Fruit fly (Drosophila melanogaster) ovary, adult (tissue): Measurements from ENCODE around the gene CG44532.

Experiments
- CG17801 ChIP-seq: fragments of 200-800 bp; optimal IDR thresholded peaks from 2 replicates; lab custom pipeline; 2019; ENCODE audit warnings: missing biosample characterization, mild to moderate bottlenecking, missing genetic modification characterization, moderate library complexity; ENCODE audit not compliant: partially characterized antibody

The CG44532 gene

DNA sequence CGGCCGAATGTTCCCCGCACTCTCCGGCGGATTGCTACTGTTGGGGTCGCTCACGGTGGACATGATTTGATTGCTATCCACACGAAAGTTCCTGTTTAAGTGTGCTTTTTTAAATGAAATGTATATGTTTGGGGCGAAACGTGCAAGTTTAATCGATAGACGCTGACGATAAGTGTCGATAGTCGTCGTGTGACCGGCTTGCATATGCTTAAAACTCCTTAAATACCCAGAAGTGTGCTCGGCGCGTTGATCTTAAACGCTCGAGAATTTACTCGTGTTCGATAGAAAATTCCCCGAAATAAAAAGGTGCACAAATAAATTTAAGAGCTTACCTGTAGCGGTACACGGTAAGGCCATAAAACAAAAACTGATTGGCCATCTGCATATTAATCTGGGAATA, at the start of gene CG44532, which contains the start of gene Zpr1:
Gene CG44532 (plus strand): TSS at position 181 of the 400 bp plus-strand sequence.
Gene Zpr1 (minus strand): TSS at position 179 of the 400 bp plus-strand sequence.
- no peak for TF ChIP-seq CG17801 (GFP tag; lab: Kevin White, UChicago)

DNA sequence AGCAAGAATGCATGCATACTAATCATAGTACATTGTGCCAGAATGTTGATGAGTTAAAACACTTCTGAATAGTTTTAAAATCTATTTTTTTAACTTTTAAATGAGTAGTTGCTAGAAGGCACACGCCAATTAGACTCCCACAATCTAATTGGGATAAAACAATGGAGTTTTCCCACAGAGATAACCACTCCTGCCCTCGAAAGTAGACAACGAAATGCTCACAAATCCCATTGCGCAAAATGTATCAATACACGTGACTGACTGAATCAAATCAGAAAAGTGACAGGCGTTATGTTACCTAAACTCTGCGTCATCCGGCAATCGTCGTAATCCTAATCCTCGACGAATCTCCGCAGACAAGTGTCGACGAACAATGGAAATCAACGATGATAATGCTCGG, 44.1 kb upstream of the CG44532 start:
- TF ChIP-seq CG17801 (GFP tag; lab: Kevin White, UChicago) = no peak

DNA sequence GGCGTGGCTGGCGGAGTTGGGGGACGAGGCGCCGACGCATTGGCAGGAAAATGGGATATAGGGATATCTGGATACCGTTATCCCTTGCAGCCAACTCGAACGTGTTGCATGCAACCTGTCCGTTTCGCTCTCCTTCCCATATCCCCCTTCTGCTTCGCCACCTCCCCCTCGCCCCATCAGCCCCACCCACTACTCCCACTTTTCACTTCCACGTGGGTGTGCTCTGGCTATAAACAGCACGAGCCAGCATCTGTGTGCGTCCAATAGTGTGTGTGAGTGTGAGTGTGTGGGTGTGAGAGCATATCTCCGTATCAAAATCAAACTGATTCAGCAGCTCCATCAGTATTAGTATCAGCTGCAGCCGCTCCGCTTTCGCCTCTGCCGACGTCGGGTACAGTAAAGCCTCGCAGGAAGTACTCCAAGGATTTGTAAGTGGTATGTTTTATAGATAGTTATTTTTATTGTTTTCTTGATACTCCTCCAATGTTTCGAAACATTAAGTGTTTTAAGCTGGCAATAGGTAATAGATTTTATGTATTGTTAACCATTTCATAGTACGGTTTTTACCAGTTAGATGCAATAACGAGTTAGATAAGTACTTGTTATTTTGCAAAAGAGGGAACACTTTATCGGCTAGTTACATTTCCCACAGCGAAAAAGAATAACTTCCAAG, 42.8 kb upstream of the CG44532 start:
- no peak for TF ChIP-seq CG17801 (GFP tag; lab: Kevin White, UChicago)

DNA sequence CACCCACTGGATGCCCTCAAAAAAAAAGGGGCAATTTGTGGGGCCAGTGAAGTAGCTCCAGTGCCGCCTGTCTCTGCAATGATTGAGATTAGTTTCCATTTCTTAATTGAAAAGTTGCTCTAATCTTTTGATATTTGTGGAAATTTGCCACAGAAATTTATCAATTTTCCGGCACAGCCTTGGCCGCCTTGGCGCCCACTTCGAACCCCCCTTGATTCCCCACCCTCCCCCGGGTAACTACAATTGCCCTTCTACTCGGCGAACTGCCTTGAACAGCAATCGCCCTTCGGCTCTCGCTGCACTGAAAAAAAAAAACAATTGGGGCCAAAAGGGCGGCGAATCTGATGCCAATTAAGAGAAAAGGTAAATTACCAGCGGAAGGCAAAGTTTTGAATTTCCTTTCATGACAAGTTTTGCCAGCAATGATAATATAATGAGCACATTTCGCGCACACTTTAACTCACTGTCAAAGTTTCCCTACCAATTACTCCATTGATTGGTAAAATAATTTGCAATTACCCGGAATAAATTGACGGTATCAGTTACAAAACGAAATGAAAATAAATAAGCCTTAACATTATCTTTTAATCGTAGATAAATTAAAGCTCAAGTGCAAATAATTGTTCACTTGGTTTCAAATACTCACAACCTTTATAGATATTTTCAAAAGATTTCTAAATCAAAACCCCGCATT, 42.1 kb upstream of the CG44532 start:
- no peak for TF ChIP-seq CG17801 (GFP tag; lab: Kevin White, UChicago)

DNA sequence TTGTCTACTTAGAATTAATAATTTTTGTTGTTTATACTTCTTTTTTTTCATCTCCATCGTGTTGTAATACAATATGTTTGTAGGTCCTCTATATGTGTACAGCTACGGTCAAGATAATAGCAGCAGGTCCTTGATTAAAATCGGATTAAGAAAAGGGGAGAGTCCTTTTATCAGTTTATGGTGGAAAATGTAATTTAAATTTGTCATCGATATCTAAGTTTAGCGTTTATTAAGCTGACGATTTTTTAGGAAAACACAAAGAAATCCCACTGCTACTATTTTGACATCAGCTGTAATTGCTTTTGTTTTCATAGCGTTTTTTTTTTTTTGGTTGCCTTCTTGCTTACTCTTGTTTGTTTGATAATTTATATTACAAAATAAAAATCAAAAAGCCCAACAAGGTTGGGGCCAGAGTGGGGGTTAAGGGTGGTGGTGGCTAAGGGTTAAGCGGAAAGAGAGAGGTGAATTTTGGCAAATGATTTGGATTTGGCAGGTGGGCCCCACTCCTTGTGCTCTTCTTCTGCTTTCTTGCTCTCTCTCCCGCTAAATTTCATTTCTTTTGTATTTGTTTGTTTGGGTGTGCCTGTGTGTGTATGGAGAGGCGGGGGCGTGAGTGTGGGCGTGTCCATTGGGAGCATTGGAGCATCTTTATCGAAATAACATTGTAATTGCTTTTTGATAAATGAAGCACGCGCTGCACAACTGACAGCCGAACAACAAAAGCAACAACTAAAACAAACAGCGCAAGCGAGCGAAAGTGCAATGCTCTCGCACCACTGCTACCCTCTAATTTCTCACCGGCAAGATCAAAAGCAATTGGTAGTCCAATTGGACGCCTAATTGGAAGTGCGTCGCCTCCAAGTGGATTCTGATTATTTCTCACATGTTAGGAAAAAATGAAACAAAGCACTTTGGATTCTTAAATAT, 40.8 kb upstream of the CG44532 start:
- TF ChIP-seq CG17801 (GFP tag; lab: Kevin White, UChicago) = peak; percentile 54

DNA sequence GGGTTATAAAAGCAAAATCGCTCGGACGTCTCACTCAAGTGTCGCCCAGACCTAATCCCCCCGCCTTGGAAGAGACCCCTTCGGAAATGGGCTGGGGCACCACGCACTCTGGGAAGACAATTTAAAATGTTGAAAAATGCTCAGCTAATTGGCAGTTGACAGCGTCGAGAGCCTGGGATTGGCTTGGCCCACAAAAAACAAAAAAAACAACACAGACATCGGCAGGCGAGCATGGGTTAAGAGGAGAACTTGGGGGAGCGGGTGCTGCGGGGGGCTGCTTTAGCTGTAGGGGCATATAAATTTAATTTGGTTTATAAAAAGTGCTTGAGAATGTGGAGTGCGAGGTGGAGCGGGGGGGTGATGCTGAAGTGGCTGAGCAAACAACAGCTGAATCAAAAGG, 39.4 kb upstream of the CG44532 start:
- no peak for TF ChIP-seq CG17801 (GFP tag; lab: Kevin White, UChicago)

DNA sequence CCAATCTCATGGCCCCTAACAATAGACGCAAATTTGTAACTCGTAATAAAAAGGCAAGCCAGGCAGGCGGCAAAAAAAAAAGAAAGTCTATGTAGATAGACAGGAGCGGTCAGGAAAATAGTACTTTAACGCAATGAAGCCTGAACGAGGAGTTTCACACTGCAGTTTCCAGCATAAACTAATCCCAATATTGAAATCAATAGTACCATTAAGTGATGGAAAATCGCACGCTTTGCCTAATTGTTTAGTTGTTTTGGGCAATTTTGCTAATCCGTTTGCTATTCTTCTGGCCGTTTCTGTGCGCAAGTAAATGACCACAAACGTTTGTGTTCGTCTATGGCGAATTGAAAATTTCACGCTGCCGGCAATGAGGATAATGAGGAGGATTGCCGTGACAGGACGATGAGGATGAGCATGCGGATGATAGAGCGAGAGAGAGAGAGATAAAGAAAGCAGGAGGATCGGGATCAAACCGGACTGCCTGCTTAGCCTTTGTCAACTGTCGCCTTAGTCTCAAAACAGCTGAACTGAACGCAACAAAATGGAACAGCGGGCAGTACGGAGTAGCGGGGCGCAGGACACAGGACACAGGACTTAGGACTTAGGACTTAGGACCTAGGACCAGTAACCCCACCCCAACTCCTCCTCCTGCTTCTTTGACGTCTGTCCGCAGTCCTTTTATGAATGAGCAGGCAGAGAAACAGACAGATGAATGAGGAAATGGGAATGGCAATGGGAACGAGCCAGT, 34.5 kb upstream of the CG44532 start:
- TF ChIP-seq CG17801 (GFP tag; lab: Kevin White, UChicago) = no peak

DNA sequence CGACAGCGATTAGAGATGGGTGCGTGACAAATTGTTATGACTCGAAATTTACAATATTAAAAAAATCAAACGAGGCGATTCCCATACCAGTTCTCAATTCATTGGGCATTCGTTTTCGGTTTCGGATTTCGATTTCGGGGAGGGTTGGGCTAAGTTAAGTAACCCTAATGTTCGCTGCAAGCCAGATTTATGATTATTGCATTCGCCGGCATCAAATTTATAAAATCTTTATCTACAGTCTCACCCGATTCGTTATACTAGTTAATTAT, 33.9 kb upstream of the CG44532 start:
- TF ChIP-seq CG17801 (GFP tag; lab: Kevin White, UChicago) = no peak

DNA sequence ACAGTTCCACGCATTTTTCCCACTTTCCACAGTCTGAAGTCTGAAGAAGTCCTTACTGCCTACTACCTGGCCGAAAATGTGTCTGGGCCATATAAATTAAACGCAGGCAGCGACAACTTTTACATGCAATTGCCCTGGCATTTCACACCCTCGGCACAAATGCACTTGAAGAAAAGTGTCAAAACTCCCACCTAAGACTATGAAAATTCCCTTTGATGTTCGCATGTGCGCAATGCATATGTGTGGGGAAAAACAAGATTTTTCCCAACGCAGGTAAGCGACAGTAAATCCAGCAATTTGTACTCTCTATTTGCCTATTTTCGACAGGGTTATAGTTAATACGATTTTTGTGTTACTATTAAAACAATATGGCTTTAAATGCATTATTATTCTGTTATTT, 32.5 kb upstream of the CG44532 start:
- TF ChIP-seq CG17801 (GFP tag; lab: Kevin White, UChicago) = no peak

DNA sequence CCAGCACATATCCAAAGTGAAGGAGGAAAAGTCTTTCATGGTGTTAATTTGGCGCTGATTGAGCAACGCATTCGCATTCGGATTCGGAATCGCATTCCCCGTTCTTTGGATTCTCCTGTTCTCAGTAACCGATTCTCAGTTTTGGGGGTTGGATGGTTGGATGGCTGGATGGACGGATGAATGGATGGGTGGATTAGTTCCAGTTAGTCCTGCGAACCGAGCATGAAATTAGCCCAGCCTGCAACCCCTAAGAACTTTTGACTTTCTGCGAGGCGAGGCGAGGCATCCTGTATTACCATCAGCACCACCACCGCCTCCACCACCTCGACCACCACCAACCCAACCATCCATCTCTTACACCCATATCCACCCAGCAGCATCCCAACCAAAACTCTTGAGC, 31.6 kb upstream of the CG44532 start:
- TF ChIP-seq CG17801 (GFP tag; lab: Kevin White, UChicago) = no peak

DNA sequence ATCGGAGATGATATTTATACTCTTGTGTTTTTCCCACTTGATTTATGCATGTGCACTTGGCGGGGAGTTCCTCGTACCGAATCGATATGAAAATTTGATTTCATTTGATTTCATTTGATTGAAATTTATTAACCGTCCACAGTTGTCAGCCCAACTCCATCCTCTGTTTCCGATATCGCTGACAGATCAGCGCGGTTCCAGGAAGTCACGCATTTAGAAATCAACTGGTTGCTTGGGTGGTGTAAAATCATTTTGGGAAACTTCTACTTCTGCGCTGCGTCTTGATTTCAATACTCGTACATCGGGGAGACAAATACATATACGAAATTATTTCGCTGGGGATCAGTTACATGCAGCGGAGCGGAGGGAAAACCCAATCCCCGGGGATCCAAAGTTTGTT, 30.4 kb upstream of the CG44532 start:
- TF ChIP-seq CG17801 (GFP tag; lab: Kevin White, UChicago) = no peak

DNA sequence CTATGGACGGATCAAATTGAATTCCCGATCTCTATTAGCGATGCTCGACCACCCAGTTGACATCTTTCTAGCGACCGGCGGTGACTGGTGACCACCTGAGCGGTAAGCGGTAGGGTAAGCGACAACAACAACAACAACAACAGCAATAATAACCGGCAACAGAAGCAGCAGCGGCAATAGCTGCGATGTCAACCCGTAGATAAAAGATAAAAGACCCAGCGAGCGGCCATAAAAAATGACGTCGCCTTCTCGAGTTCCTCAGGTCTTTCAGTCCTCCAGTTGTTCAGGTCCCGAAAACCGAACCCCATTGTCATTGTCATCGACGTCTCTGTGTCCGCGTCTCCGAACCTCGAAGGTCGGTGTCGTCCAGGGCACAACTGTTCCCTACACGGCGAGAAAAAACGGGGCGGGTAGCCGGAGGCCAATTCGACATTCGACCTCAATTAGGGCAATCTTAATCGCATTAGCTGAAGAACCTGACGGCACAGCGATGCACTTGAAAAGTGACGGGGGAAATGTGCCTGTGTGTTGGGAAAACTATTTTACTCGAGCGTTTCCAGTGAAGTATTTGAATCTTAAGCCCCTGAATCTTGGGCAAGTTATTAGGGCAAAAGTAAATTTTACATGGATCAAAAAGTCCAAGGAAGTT, 29.2 kb upstream of the CG44532 start:
- TF ChIP-seq CG17801 (GFP tag; lab: Kevin White, UChicago) = no peak

DNA sequence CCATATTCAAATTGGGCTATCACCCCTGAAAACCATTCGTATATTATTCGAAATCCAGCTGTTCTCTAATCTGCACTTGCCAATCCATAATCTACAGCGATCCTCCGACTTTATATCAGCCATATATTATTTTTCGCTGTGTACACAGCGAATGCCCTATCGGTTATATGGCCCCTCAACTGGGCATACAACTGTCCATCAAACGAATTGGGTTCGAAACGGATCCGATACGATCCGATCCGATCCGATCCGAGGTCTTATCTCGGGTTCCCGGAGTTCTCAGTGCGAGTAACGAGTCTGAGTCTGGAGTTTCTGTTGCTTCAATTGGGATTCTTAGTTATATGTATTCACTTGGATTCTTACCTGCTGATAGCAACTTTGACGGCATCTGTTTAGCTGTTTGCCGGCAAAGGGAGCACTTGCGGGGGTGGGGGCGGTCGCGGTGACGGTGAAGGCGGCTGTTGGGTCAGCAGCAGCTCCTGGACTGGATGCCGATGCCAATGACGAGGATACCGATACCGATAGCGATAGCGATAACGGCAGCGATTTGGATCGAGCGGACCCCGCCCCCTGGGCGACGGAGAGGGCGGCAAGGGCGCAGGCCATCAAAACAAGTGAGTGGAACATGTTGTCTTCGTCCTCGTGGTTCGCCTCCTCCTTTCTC, 28.2 kb upstream of the CG44532 start:
- TF ChIP-seq CG17801 (GFP tag; lab: Kevin White, UChicago) = no peak
